Fruit fly (Drosophila melanogaster) S2 (cell line): ENCODE results near the gene HUWE1.

ENCODE experiments used
- CG8478 ChIP-seq: fragments of >200 bp; optimal IDR thresholded peaks from 2 replicates; lab custom pipeline; 2018
- CTCF ChIP-seq, 2 experiments: fragments of >200 bp; optimal IDR thresholded peaks; 2 replicates each; lab custom pipeline; 2018

DNA sequence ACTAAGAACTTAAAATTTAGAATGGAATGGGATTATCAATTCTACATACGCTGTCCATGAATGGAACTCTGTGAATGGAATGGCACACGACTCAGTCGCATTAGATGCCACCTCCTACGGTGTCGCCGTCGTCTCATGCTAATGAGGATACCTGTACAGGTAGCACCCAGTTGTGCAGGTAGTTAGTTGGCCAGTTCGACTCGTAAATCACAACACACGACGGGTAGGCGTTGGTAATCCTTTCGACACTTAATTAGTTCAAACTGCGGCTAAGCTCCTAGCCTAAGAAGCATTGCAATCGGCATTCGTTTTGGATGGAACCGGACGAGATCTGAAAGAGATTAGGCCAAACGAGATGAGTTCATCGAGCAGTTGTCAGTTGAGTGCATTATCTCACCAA, 28.0 kb upstream of the HUWE1 start:
- TF ChIP-seq CTCF (optimal IDR thresholded peaks at IDR 0.05; lab: Kevin White, UChicago), result no peak
- TF ChIP-seq CG8478, result no peak
